Worm (Caenorhabditis elegans): ENCODE data around the gene srv-30.
A peak's percentile ranks its signal among the peaks of the same experiment; 100 is the strongest.
"Not testable (repeated sequence)": the region's sequence is repeated elsewhere in the genome, so short reads cannot be mapped to it uniquely, and the experiment has no call there.

srv-30 gene

ce11 chrIV:6258967-6259366 lies 10.3 kb downstream of the srv-30 start:
- TF ChIP-seq ces-1 (GFP tag; optimal IDR thresholded peaks at IDR 0.05), result no peak

DNA sequence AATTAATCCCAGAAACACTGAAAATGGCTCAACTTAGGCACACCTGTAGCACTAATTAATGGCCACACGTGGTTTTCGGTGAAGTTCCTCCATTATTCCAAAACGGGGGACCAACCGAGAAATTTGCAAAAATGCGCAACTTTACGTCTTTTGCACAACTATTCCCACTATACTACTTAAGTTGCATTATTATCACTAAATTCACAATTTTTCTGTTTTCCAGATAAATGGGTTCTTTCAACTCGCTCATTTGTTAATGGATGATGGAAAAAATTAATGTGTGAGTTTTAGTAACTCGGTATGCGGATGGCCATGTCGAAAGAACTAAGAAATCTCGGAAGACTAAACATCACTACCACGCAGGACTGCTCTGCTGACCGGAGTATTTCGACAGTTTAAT lies 14.6 kb downstream of the srv-30 start, which contains the start of gene T13A10.64:
Gene T13A10.64, plus strand, starts transcription at position 301 of the 400 bp plus-strand sequence.
- TF ChIP-seq ceh-63 (GFP tag; optimal IDR thresholded peaks at IDR 0.05), result no peak
- no peak for TF ChIP-seq egl-13 (tag; optimal IDR thresholded peaks at IDR 0.05)
- no peak for TF ChIP-seq nhr-19 (GFP tag; conservative IDR thresholded peaks at IDR 0.05)
- TF ChIP-seq zag-1 (tag; optimal IDR thresholded peaks at IDR 0.05), result no peak
- no peak for TF ChIP-seq ets-5 (GFP tag; IDR thresholded peaks at IDR 0.05)
- TF ChIP-seq nhr-28 (tag; optimal IDR thresholded peaks at IDR 0.05), result no peak
- no peak for TF ChIP-seq elt-3 (tag; optimal IDR thresholded peaks at IDR 0.05)
- no peak for TF ChIP-seq Y116A8C.19 (tag; optimal IDR thresholded peaks at IDR 0.05; ENCODE audit: borderline replicate concordance)
- no peak for TF ChIP-seq snu-23 (GFP tag; optimal IDR thresholded peaks at IDR 0.05)
- TF ChIP-seq nhr-85 (tag), result no peak
- TF ChIP-seq lsy-2 (tag; optimal IDR thresholded peaks at IDR 0.05), result no peak
- no peak for TF ChIP-seq tlp-1 (tag; optimal IDR thresholded peaks at IDR 0.05)

DNA sequence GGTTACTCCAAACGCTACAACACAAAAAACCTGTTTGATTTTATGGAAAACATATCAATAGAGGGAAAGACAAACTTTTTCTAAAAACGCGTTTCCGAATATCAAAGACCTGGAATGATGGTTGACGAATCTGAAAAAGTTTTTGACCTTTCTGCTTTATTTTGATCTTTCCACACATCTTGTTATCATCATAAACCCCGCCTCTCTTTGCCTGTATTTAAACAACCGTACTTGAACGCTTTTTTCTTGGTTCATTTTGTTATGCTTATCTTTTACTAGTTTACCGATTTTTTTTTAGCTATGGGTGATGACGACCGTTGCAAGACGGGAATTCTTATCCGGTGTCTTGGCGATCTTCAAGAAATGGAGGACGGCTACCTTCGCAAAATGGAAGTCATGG lies 16.2 kb downstream of the srv-30 start, which contains the start of gene T13A10.2:
Gene T13A10.2, plus strand, starts transcription at position 301 of the 400 bp plus-strand sequence.
- not testable (repeated sequence) for TF ChIP-seq pax-3 (tag; optimal IDR thresholded peaks at IDR 0.05); nhr-85 (tag); ceh-63 (GFP tag; optimal IDR thresholded peaks at IDR 0.05)

ce11 chrIV:6249591-6249990 lies 19.7 kb downstream of the srv-30 start, which contains the start of gene F58F9.1:
Gene F58F9.1 (plus strand): TSS chrIV:6249841.
- peak; percentile 9 for TF ChIP-seq egl-13 (tag; optimal IDR thresholded peaks at IDR 0.05)
- no peak for TF ChIP-seq pax-3 (tag; optimal IDR thresholded peaks at IDR 0.05)
- TF ChIP-seq snpc-4 (tag; optimal IDR thresholded peaks at IDR 0.05), result no peak
- peak; percentile 4 for TF ChIP-seq swsn-7 (tag; optimal IDR thresholded peaks at IDR 0.05)
- TF ChIP-seq dsc-1 (tag; optimal IDR thresholded peaks at IDR 0.05), result peak; percentile 37
- TF ChIP-seq ceh-90 (tag; optimal IDR thresholded peaks at IDR 0.05), result no peak
- no peak for TF ChIP-seq mep-1 (tag; optimal IDR thresholded peaks at IDR 0.05)
- TF ChIP-seq alr-1 (tag; optimal IDR thresholded peaks at IDR 0.05; ENCODE audit: borderline replicate concordance), result no peak
- no peak for TF ChIP-seq C34B4.2 (tag; optimal IDR thresholded peaks at IDR 0.05)
- no peak for TF ChIP-seq ces-1 (GFP tag; optimal IDR thresholded peaks at IDR 0.05)
- peak; percentile 29 for TF ChIP-seq nhr-47 (tag; optimal IDR thresholded peaks at IDR 0.05)
- no peak for TF ChIP-seq lin-15B (tag; optimal IDR thresholded peaks at IDR 0.05)
- peak; percentile 64 for TF ChIP-seq lin-14 (GFP tag; optimal IDR thresholded peaks at IDR 0.05)

ce11 chrIV:6248486-6248885 lies 20.8 kb downstream of the srv-30 start, which contains the start of gene acox-3:
Gene acox-3 (minus strand): TSS chrIV:6248492.
- TF ChIP-seq nhr-85 (tag) (peak; percentile 27), nhr-12 (tag; optimal IDR thresholded peaks at IDR 0.05) (no peak), nhr-20 (tag; optimal IDR thresholded peaks at IDR 0.05) (peak; percentile 92), ceh-90 (tag; optimal IDR thresholded peaks at IDR 0.05) (no peak), fkh-10 (GFP tag; optimal IDR thresholded peaks at IDR 0.05) (no peak), elt-2 (tag; optimal IDR thresholded peaks at IDR 0.05) (peak; percentile 54), mef-2 (tag; optimal IDR thresholded peaks at IDR 0.05) (no peak), nhr-84 (tag; optimal IDR thresholded peaks at IDR 0.05) (no peak), lsy-2 (tag; optimal IDR thresholded peaks at IDR 0.05) (peak in 1 of 2 experiments; percentile 7), nhr-71 (tag; optimal IDR thresholded peaks at IDR 0.05) (peak; percentile 33), zag-1 (tag; optimal IDR thresholded peaks at IDR 0.05) (no peak), F16B12.6 (tag; optimal IDR thresholded peaks at IDR 0.05) (no peak), lin-13 (GFP tag; optimal IDR thresholded peaks at IDR 0.05) (no peak), nhr-28 (tag; optimal IDR thresholded peaks at IDR 0.05) (no peak), lin-35 (GFP tag; optimal IDR thresholded peaks at IDR 0.05) (peak in 1 of 2 experiments; percentile 52), grh-1 (GFP tag; IDR thresholded peaks at IDR 0.05) (no peak), hpl-2 (GFP tag; optimal IDR thresholded peaks at IDR 0.05) (no peak), dpl-1 (GFP tag; optimal IDR thresholded peaks at IDR 0.05) (peak in 1 of 3 experiments; percentile 5), elt-3 (tag; optimal IDR thresholded peaks at IDR 0.05) (peak in 2 of 6 experiments; percentile 54 to 55), C16A3.4 (tag; optimal IDR thresholded peaks at IDR 0.05) (no peak), hlh-4 (tag; optimal IDR thresholded peaks at IDR 0.05) (no peak), Y116A8C.19 (tag; optimal IDR thresholded peaks at IDR 0.05; ENCODE audit: borderline replicate concordance) (no peak), pqm-1 (tag; optimal IDR thresholded peaks at IDR 0.05) (no peak), blmp-1 (tag; optimal IDR thresholded peaks at IDR 0.05) (peak; percentile 43), egl-27 (tag; optimal IDR thresholded peaks at IDR 0.05) (no peak), unc-130 (tag; optimal IDR thresholded peaks at IDR 0.05) (no peak), lin-15B (tag; optimal IDR thresholded peaks at IDR 0.05) (no peak), fkh-8 (tag; optimal IDR thresholded peaks at IDR 0.05) (no peak)

Data from whole organism, L1 larva.